Fruit fly (Drosophila melanogaster): ENCODE data around the gene CG11345.

CG11345 gene

dm6 chr3L:4411951-4412350 lies 46.0 kb downstream of the CG11345 start:
- no peak for TF ChIP-seq CG5204 (GFP tag; optimal IDR thresholded peaks at IDR 0.05)
- TF ChIP-seq CG11617 (GFP tag; optimal IDR thresholded peaks at IDR 0.05) = no peak
- TF ChIP-seq kay (GFP tag; ENCODE audit: borderline replicate concordance) = peak; percentile 89
- no peak for TF ChIP-seq pad (GFP tag; optimal IDR thresholded peaks at IDR 0.05)

- TF ChIP-seq tj (GFP tag; optimal IDR thresholded peaks at IDR 0.05) (peak; percentile 53), Hr96 (GFP tag; optimal IDR thresholded peaks at IDR 0.05) (no peak), kay (GFP tag; ENCODE audit: borderline replicate concordance) (peak; percentile 89), CG33017 (tag; optimal IDR thresholded peaks at IDR 0.05) (peak; percentile 3), Crg-1 (GFP tag; optimal IDR thresholded peaks at IDR 0.05) (peak; percentile 46), CG7101 (tag; optimal IDR thresholded peaks at IDR 0.05) (peak; percentile 11), CG11617 (GFP tag; optimal IDR thresholded peaks at IDR 0.05) (no peak), cic (GFP tag; optimal IDR thresholded peaks at IDR 0.05) (no peak), pad (GFP tag; optimal IDR thresholded peaks at IDR 0.05) (no peak), cnc (optimal IDR thresholded peaks at IDR 0.05) (no peak), CG1620 (GFP tag; optimal IDR thresholded peaks at IDR 0.05) (no peak), CG12768 (GFP tag; optimal IDR thresholded peaks at IDR 0.05) (peak; percentile 14), CG5204 (GFP tag; optimal IDR thresholded peaks at IDR 0.05) (no peak)
These were observed 46.7 kb downstream of the CG11345 start for dm6 chr3L:4411025-4411873.

DNA sequence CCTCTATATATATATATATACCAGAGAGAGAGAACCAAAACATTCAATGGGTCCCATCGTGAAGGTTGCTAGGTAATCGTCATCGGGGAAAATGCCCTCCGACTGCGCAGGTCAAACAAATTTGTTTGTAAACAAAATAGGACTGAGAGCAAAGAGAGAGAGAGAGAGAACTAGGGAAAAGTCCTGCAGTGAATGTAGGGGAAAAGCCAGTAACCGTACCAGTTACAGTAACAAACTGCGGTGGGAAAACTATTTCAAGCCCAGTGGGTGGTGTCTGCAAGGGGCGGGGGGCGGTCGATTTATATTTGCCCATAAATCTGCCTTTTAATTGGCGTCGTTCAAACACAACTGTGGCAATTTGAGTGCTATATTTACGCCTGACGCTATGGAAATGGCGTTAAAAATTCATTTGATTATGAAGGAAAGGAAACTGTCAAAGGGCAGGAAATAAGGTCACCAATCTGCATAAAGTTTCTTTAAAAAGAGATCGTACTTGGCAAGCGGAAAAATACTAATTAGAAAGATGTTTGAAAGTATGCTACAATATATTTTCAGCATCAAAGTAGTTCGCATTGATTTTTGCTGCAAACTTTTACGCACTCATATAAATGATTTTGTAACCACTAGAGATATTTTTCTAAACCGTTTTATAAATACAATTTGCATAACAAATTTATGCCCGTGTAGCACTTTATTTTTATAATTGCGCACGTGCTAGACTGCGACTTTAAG lies 47.9 kb downstream of the CG11345 start:
- TF ChIP-seq Mnt (GFP tag; optimal IDR thresholded peaks at IDR 0.05) = peak; percentile 4
- TF ChIP-seq pad (GFP tag; optimal IDR thresholded peaks at IDR 0.05) = peak; percentile 82
- no peak for TF ChIP-seq Crg-1 (GFP tag; optimal IDR thresholded peaks at IDR 0.05)
- TF ChIP-seq CG14711 (tag; optimal IDR thresholded peaks at IDR 0.05) = no peak
- TF ChIP-seq toe (GFP tag; optimal IDR thresholded peaks at IDR 0.05) = no peak
- no peak for TF ChIP-seq tj (GFP tag; optimal IDR thresholded peaks at IDR 0.05)
- no peak for TF ChIP-seq CG33017 (tag; optimal IDR thresholded peaks at IDR 0.05)
- TF ChIP-seq kay (GFP tag; ENCODE audit: borderline replicate concordance) = no peak

- TF ChIP-seq ovo (GFP tag; optimal IDR thresholded peaks at IDR 0.05) (no peak), tj (GFP tag; optimal IDR thresholded peaks at IDR 0.05) (peak; percentile 81)
These were observed 48.6 kb downstream of the CG11345 start for dm6 chr3L:4409134-4409897.

DNA sequence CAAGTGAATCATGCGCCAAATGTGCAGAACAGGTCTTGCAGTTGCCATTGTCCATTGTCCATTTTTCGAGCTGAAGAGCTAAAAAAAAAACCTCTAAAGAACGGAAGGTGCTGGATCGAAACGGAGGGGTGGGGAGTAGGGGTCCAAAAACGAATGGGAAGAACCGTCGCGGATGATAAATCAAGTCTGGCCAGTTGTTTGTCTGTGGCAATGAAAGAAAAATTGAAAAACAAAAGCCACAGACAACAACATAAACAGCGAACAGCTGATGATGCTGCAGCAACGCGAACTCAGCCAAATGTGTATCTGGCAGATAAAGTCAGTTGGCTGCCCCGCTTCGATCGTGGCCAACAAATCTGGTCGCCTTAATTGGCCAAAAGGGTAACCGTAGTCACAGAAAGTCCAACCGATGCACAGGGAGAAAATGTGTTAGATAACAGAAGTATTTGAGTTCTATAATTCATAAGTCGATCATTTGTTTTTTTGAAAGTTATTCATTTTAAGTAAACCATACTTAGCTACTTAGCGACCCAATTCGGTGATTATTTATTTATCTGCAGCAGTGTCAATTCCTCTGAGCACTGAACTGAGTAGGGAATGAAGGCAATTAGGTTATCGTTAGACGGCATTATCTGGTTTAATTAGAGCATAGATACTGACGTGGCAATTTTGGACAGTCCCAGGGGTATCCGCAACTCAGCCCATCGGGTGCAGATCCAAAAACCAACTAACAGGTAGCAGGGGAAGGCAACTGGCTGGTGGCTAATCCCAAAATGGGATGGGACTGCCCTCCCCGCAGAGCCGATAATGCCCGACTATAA lies 49.4 kb downstream of the CG11345 start:
- TF ChIP-seq CG7101 (tag; optimal IDR thresholded peaks at IDR 0.05) (no peak), kay (GFP tag; ENCODE audit: borderline replicate concordance) (no peak), bab1 (GFP tag; optimal IDR thresholded peaks at IDR 0.05) (no peak), cic (GFP tag; optimal IDR thresholded peaks at IDR 0.05) (no peak), ovo (GFP tag; optimal IDR thresholded peaks at IDR 0.05) (no peak), CG1620 (GFP tag; optimal IDR thresholded peaks at IDR 0.05) (no peak), Hr96 (GFP tag; optimal IDR thresholded peaks at IDR 0.05) (no peak), CG14711 (tag; optimal IDR thresholded peaks at IDR 0.05) (no peak), pad (GFP tag; optimal IDR thresholded peaks at IDR 0.05) (no peak), Mnt (GFP tag; optimal IDR thresholded peaks at IDR 0.05) (no peak), toe (GFP tag; optimal IDR thresholded peaks at IDR 0.05) (no peak), CG33017 (tag; optimal IDR thresholded peaks at IDR 0.05) (no peak), CG7045 (GFP tag; optimal IDR thresholded peaks at IDR 0.05) (no peak), CG11617 (GFP tag; optimal IDR thresholded peaks at IDR 0.05) (no peak), CG12768 (GFP tag; optimal IDR thresholded peaks at IDR 0.05) (no peak), Clk (GFP tag; optimal IDR thresholded peaks at IDR 0.05) (no peak), tj (GFP tag; optimal IDR thresholded peaks at IDR 0.05) (no peak)

DNA sequence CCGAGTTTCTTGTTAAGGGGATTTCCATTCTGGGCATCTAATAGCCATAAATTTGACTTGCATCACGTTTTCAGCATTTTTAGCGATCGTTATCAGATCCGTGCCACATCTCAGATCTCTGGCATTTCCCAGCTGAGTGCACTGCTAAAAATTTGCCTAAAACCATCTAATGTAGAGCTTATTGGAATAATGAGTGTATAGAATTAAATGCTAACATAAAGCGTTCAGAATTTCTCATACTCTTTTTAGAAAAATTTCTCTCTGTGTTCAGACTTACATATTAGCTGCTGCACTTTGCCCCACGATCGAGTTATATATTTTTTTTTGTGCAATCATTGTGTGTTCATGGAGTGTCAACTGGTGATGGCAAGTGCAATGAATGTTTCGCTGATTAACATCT lies 50.2 kb downstream of the CG11345 start:
- TF ChIP-seq Clk (GFP tag; optimal IDR thresholded peaks at IDR 0.05) (no peak), CG14711 (tag; optimal IDR thresholded peaks at IDR 0.05) (peak; percentile 13), CG5204 (GFP tag; optimal IDR thresholded peaks at IDR 0.05) (peak; percentile 29)

Data from whole organism, adult.